Worm (Caenorhabditis elegans) whole organism, late embryonic: ENCODE measurements around the gene Y7A5A.5.

Experiments used
- ahr-1 ChIP-seq: sonication (generic microtip); optimal IDR thresholded peaks from 2 replicates; lab custom pipeline; 2016; ENCODE audit warnings: missing genetic modification characterization, missing compliant biosample characterization
- ceh-45 ChIP-seq: fragments of 200-800 bp; sonication (Bioruptor generic); IDR thresholded peaks from 2 replicates; pipeline ENCODE4 v1.3.6; 2022; ENCODE audit warnings: missing genetic modification reagents, missing genetic modification characterization, missing compliant biosample characterization
- ceh-48 ChIP-seq: sonication (generic microtip); optimal IDR thresholded peaks from 2 replicates; lab custom pipeline; 2016; ENCODE audit warnings: missing genetic modification characterization, inconsistent platforms, missing compliant biosample characterization
- elt-2 ChIP-seq: sonication (generic microtip); optimal IDR thresholded peaks from 2 replicates; lab custom pipeline; 2016; ENCODE audit warnings: missing genetic modification reagents, missing genetic modification characterization, missing compliant biosample characterization
- lin-11 ChIP-seq: fragments of 200-800 bp; sonication (Bioruptor generic); optimal IDR thresholded peaks from 2 replicates; lab custom pipeline; 2018; ENCODE audit warnings: mild to moderate bottlenecking, missing genetic modification characterization, missing compliant biosample characterization
- nhr-11 ChIP-seq: fragments of 150-350 bp; optimal IDR thresholded peaks from 2 replicates; lab custom pipeline; 2014; ENCODE audit warnings: missing biosample characterization, missing genetic modification characterization
- pat-9 ChIP-seq: fragments of 200-800 bp; sonication (Bioruptor generic); optimal IDR thresholded peaks from 2 replicates; lab custom pipeline; 2018; ENCODE audit warnings: mild to moderate bottlenecking, missing genetic modification characterization, moderate library complexity, missing compliant biosample characterization
- pax-1 ChIP-seq: fragments of 150-350 bp; optimal IDR thresholded peaks from 2 replicates; lab custom pipeline; 2014; ENCODE audit warnings: missing biosample characterization, missing genetic modification characterization
- pha-4 ChIP-seq: fragments of 150-350 bp; optimal IDR thresholded peaks from 2 replicates; lab custom pipeline; 2018; ENCODE audit warnings: missing biosample characterization, missing genetic modification reagents, missing genetic modification characterization
- rnt-1 ChIP-seq: sonication (generic microtip); optimal IDR thresholded peaks from 2 replicates; lab custom pipeline; 2016; ENCODE audit warnings: missing genetic modification characterization, missing compliant biosample characterization

DNA sequence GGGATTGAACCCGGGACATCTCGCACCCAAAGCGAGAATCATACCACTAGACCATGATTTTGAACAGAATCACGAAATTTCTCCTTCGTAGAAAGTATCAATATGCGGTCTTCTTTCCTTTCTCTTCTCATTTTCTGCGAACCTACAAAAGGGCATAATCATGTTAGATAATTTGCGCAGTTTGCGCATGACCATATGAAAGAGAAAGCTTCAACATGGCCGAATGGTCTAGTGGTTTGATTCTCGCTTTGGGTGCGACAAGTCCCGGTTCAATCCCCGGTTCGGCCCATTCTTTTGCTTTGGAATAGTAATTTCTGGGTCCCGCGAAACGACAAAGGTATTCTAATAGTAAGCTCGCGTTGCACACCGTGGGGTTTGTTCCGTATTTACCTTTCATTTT, 38.8 kb downstream of the Y7A5A.5 start:
- no peak for TF ChIP-seq ceh-48 (tag; lab: Kevin White, UChicago)
- no peak for TF ChIP-seq pat-9 (tag; lab: Kevin White, UChicago)
- no peak for TF ChIP-seq nhr-11 (tag; lab: Kevin White, UChicago)
- TF ChIP-seq rnt-1, result no peak
- no peak for TF ChIP-seq ahr-1 (tag; lab: Kevin White, UChicago)
- TF ChIP-seq pax-1 (tag; lab: Kevin White, UChicago), result no peak
- no peak for TF ChIP-seq ceh-45 (GFP tag; lab: Robert Waterston, UW)
- TF ChIP-seq pha-4 (tag; lab: Kevin White, UChicago), result no peak
- no peak for TF ChIP-seq elt-2 (tag; lab: Kevin White, UChicago)
- no peak for TF ChIP-seq lin-11 (tag; lab: Kevin White, UChicago)
